Fruit fly (Drosophila melanogaster) whole organism, prepupa: ENCODE measurements around the gene CG34300.

Source experiments
- Blimp-1 ChIP-seq: fragments of 200-800 bp; sonication (Bioruptor generic); optimal IDR thresholded peaks from 3 replicates; lab custom pipeline; 2017; ENCODE audit warnings: missing biosample characterization, missing genetic modification characterization, mild to moderate bottlenecking, moderate library complexity, missing genetic modification reagents
- CG10631 ChIP-seq: fragments of 200-800 bp; sonication (Bioruptor generic); optimal IDR thresholded peaks from 2 replicates; lab custom pipeline; 2016; ENCODE audit warnings: missing biosample characterization, missing genetic modification characterization
- CG10669 ChIP-seq: fragments of 200-800 bp; sonication (Bioruptor generic); optimal IDR thresholded peaks from 3 replicates; lab custom pipeline; 2018; ENCODE audit warnings: missing biosample characterization, mild to moderate bottlenecking, missing genetic modification characterization, moderate library complexity
- CG11294 ChIP-seq: fragments of 200-800 bp; sonication (Bioruptor generic); IDR thresholded peaks from 2 replicates; pipeline ENCODE4 v1.3.6; 2022; ENCODE audit warnings: missing biosample characterization, missing genetic modification characterization
- CG11902 ChIP-seq: fragments of 200-800 bp; sonication (Bioruptor generic); optimal IDR thresholded peaks from 3 replicates; lab custom pipeline; 2016; ENCODE audit warnings: missing biosample characterization, missing genetic modification characterization
- CG15336 ChIP-seq: fragments of 200-800 bp; sonication (Bioruptor generic); IDR thresholded peaks from 2 replicates; pipeline ENCODE4 v1.3.6; 2022; ENCODE audit warnings: missing biosample characterization, missing genetic modification characterization
- CG1621 ChIP-seq: fragments of 200-800 bp; sonication (Bioruptor generic); optimal IDR thresholded peaks from 3 replicates; lab custom pipeline; 2018; ENCODE audit warnings: missing biosample characterization, mild to moderate bottlenecking, missing genetic modification characterization
- CG3032 ChIP-seq: fragments of 200-800 bp; optimal IDR thresholded peaks from 2 replicates; lab custom pipeline; 2019; ENCODE audit warnings: missing biosample characterization, mild to moderate bottlenecking, missing genetic modification characterization, moderate library complexity
- CG31627 ChIP-seq: fragments of 200-800 bp; sonication (Bioruptor generic); optimal IDR thresholded peaks from 3 replicates; lab custom pipeline; 2016; ENCODE audit warnings: missing biosample characterization, missing genetic modification characterization
- CG32006 ChIP-seq: fragments of 200-800 bp; sonication (Bioruptor generic); optimal IDR thresholded peaks from 3 replicates; lab custom pipeline; 2017; ENCODE audit warnings: missing biosample characterization, mild to moderate bottlenecking, missing genetic modification characterization
- CG34406 ChIP-seq: fragments of 200-800 bp; sonication (Bioruptor generic); optimal IDR thresholded peaks from 3 replicates; lab custom pipeline; 2016; ENCODE audit warnings: missing biosample characterization, missing genetic modification characterization
- CG3919 ChIP-seq: fragments of 200-800 bp; sonication (Bioruptor generic); optimal IDR thresholded peaks from 3 replicates; lab custom pipeline; 2016; ENCODE audit warnings: missing biosample characterization, missing genetic modification characterization
- CG6276 ChIP-seq: fragments of 200-800 bp; sonication (Bioruptor generic); optimal IDR thresholded peaks from 2 replicates; lab custom pipeline; 2017; ENCODE audit warnings: missing biosample characterization, mild to moderate bottlenecking, missing genetic modification characterization
- CG6808 ChIP-seq: fragments of 200-800 bp; sonication (Bioruptor generic); optimal IDR thresholded peaks from 3 replicates; lab custom pipeline; 2017; ENCODE audit warnings: missing biosample characterization, missing genetic modification characterization, mild to moderate bottlenecking, moderate library complexity, missing genetic modification reagents
- CG6854 ChIP-seq: fragments of 200-800 bp; sonication (Bioruptor generic); optimal IDR thresholded peaks from 2 replicates; lab custom pipeline; 2017; ENCODE audit warnings: missing biosample characterization, mild to moderate bottlenecking, missing genetic modification characterization
- CG7368 ChIP-seq: fragments of 200-800 bp; sonication (Bioruptor generic); optimal IDR thresholded peaks from 3 replicates; lab custom pipeline; 2016; ENCODE audit warnings: missing biosample characterization, missing genetic modification characterization
- CG8119 ChIP-seq: fragments of 200-800 bp; sonication (Bioruptor generic); IDR thresholded peaks from 3 replicates; pipeline ENCODE4 v1.3.6; 2022; ENCODE audit warnings: missing biosample characterization, missing genetic modification characterization
- CG8319 ChIP-seq: fragments of 200-800 bp; sonication (Bioruptor generic); optimal IDR thresholded peaks from 3 replicates; lab custom pipeline; 2016; ENCODE audit warnings: missing biosample characterization, missing genetic modification characterization
- CG8632 ChIP-seq: fragments of 200-800 bp; sonication (Bioruptor generic); optimal IDR thresholded peaks from 3 replicates; lab custom pipeline; 2016; ENCODE audit warnings: missing biosample characterization, missing genetic modification characterization
- CG9139 ChIP-seq: fragments of 200-800 bp; sonication (Bioruptor generic); optimal IDR thresholded peaks from 3 replicates; lab custom pipeline; 2017; ENCODE audit warnings: missing biosample characterization, mild to moderate bottlenecking, missing genetic modification characterization
- Eip75B ChIP-seq: fragments of 200-800 bp; sonication (Bioruptor generic); optimal IDR thresholded peaks from 3 replicates; lab custom pipeline; 2016; ENCODE audit warnings: missing biosample characterization, missing genetic modification characterization
- Eip78C ChIP-seq: fragments of 200-800 bp; sonication (Bioruptor generic); peaks from one replicate; lab custom pipeline; 2016; ENCODE audit warnings: missing biosample characterization, missing genetic modification characterization
- Eip93F ChIP-seq: fragments of 200-800 bp; sonication (Bioruptor generic); optimal IDR thresholded peaks from 2 replicates; lab custom pipeline; 2016; ENCODE audit warnings: missing biosample characterization, mild to moderate bottlenecking, missing genetic modification characterization
- Ets21C ChIP-seq: fragments of 200-800 bp; sonication (Bioruptor generic); optimal IDR thresholded peaks from 3 replicates; lab custom pipeline; 2016; ENCODE audit warnings: missing biosample characterization, missing genetic modification characterization
- Ets96B ChIP-seq: fragments of 200-800 bp; optimal IDR thresholded peaks from 2 replicates; lab custom pipeline; 2019; ENCODE audit warnings: missing biosample characterization, mild to moderate bottlenecking, missing genetic modification characterization, moderate library complexity
- Gug ChIP-seq: fragments of 200-800 bp; sonication (Bioruptor generic); IDR thresholded peaks from 2 replicates; pipeline ENCODE4 v1.3.6; 2022; ENCODE audit warnings: missing biosample characterization, missing genetic modification characterization
- Hr38 ChIP-seq: sonication (Bioruptor generic); optimal IDR thresholded peaks from 2 replicates; lab custom pipeline; 2016; ENCODE audit warnings: missing biosample characterization, missing genetic modification characterization
- Hr4 ChIP-seq: fragments of 200-800 bp; sonication (Bioruptor generic); optimal IDR thresholded peaks from 3 replicates; lab custom pipeline; 2016; ENCODE audit warnings: missing biosample characterization, missing genetic modification characterization
- Lpt ChIP-seq: fragments of 200-800 bp; sonication (Bioruptor generic); optimal IDR thresholded peaks from 3 replicates; lab custom pipeline; 2016; ENCODE audit warnings: missing biosample characterization, missing genetic modification characterization
- Met ChIP-seq: fragments of 200-800 bp; sonication (Bioruptor generic); optimal IDR thresholded peaks from 3 replicates; lab custom pipeline; 2016; ENCODE audit warnings: missing biosample characterization, missing genetic modification characterization
- OdsH ChIP-seq: fragments of 200-800 bp; sonication (Bioruptor generic); optimal IDR thresholded peaks from 3 replicates; lab custom pipeline; 2016; ENCODE audit warnings: missing biosample characterization, missing genetic modification characterization
- Smox ChIP-seq: fragments of 200-800 bp; sonication (Bioruptor generic); optimal IDR thresholded peaks from 3 replicates; lab custom pipeline; 2016; ENCODE audit warnings: missing biosample characterization, missing genetic modification characterization
- Sox102F ChIP-seq: fragments of 200-800 bp; sonication (Bioruptor generic); optimal IDR thresholded peaks from 2 replicates; lab custom pipeline; 2016; ENCODE audit warnings: missing biosample characterization, mild to moderate bottlenecking, missing genetic modification characterization
- Sox15 ChIP-seq: fragments of 200-800 bp; sonication (Bioruptor generic); optimal IDR thresholded peaks from 3 replicates; lab custom pipeline; 2016; ENCODE audit warnings: missing biosample characterization, missing genetic modification characterization
- achi ChIP-seq: fragments of 200-800 bp; sonication (Bioruptor generic); optimal IDR thresholded peaks from 3 replicates; lab custom pipeline; 2016; ENCODE audit warnings: missing biosample characterization, missing genetic modification characterization
- acj6 ChIP-seq: fragments of 200-800 bp; sonication (Bioruptor generic); optimal IDR thresholded peaks from 3 replicates; lab custom pipeline; 2016; ENCODE audit warnings: missing biosample characterization, missing genetic modification characterization
- cyc ChIP-seq: fragments of 200-800 bp; sonication (Bioruptor generic); optimal IDR thresholded peaks from 3 replicates; lab custom pipeline; 2016; ENCODE audit warnings: missing biosample characterization, missing genetic modification characterization
- dsx ChIP-seq: fragments of 200-800 bp; optimal IDR thresholded peaks from 3 replicates; lab custom pipeline; 2019; ENCODE audit warnings: missing biosample characterization, mild to moderate bottlenecking, missing genetic modification characterization, moderate library complexity; ENCODE audit not compliant: poor library complexity, severe bottlenecking
- eg ChIP-seq: fragments of 200-800 bp; sonication (Bioruptor generic); IDR thresholded peaks from 3 replicates; pipeline ENCODE4 v1.3.6; 2022; ENCODE audit warnings: missing biosample characterization, missing genetic modification characterization
- esn ChIP-seq: fragments of 200-800 bp; sonication (Bioruptor generic); optimal IDR thresholded peaks from 2 replicates; lab custom pipeline; 2016; ENCODE audit warnings: missing biosample characterization, mild to moderate bottlenecking, missing genetic modification characterization, moderate library complexity
- fd59A ChIP-seq: fragments of 200-800 bp; sonication (Bioruptor generic); optimal IDR thresholded peaks from 2 replicates; lab custom pipeline; 2017; ENCODE audit warnings: missing biosample characterization, mild to moderate bottlenecking, missing genetic modification characterization, missing genetic modification reagents
- fd85E ChIP-seq: fragments of 200-800 bp; sonication (Bioruptor generic); optimal IDR thresholded peaks from 3 replicates; lab custom pipeline; 2016; ENCODE audit warnings: missing biosample characterization, missing genetic modification characterization
- fkh ChIP-seq: fragments of 200-800 bp; sonication (Bioruptor generic); optimal IDR thresholded peaks from 3 replicates; lab custom pipeline; 2017; ENCODE audit warnings: missing biosample characterization, mild to moderate bottlenecking, missing genetic modification characterization, moderate library complexity
- lz ChIP-seq: fragments of 200-800 bp; sonication (Bioruptor generic); optimal IDR thresholded peaks from 3 replicates; lab custom pipeline; 2016; ENCODE audit warnings: missing biosample characterization, missing genetic modification characterization
- net ChIP-seq: fragments of 200-800 bp; sonication (Bioruptor generic); optimal IDR thresholded peaks from 3 replicates; lab custom pipeline; 2016; ENCODE audit warnings: missing biosample characterization, missing genetic modification characterization
- pdm3 ChIP-seq: fragments of 200-800 bp; sonication (Bioruptor generic); optimal IDR thresholded peaks from 3 replicates; lab custom pipeline; 2016; ENCODE audit warnings: missing biosample characterization, missing genetic modification characterization
- salr ChIP-seq, 2 experiments: fragments of 200-800 bp; sonication (Bioruptor generic); optimal IDR thresholded peaks; 3 replicates each; lab custom pipeline; 2016 to 2018; ENCODE audit warnings: missing biosample characterization in 2 of 2, missing genetic modification characterization in 2 of 2, mild to moderate bottlenecking in 1 of 2
- ss ChIP-seq, 2 experiments: fragments of 200-800 bp; sonication (Bioruptor generic); optimal IDR thresholded peaks; 2 replicates in 1 of 2; 3 replicates in 1 of 2; lab custom pipeline; 2017 to 2018; ENCODE audit warnings: mild to moderate bottlenecking in 2 of 2, missing biosample characterization in 2 of 2, missing genetic modification characterization in 2 of 2, moderate library complexity in 1 of 2
- topi ChIP-seq: fragments of 200-800 bp; sonication (Bioruptor generic); optimal IDR thresholded peaks from 3 replicates; lab custom pipeline; 2016; ENCODE audit warnings: missing biosample characterization, missing genetic modification characterization
- vri ChIP-seq: fragments of 200-800 bp; sonication (Bioruptor generic); optimal IDR thresholded peaks from 3 replicates; lab custom pipeline; 2016; ENCODE audit warnings: missing biosample characterization, mild to moderate bottlenecking, missing genetic modification characterization

CG34300 gene

DNA sequence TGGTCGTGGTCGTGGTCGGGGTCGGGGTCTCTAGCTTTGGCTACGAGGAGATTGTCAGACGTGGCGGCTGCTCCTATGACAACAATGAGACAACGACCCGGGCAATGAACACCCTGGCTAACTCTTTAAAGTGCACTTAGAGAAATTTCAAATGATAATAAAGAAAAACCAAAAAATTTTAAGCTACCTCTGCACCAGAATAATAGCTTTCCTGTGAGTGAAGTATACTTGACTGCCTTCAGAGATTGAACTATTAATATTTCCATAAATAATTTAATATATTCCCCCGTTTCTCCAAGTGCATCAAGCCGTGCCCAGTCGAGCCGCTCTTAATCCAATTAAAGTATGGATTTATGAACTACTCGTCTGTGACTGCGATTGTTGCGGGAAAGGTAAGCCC, 42.7 kb downstream of the CG34300 start (continued):
- TF ChIP-seq Met (peak; percentile 73), Blimp-1 (no peak), CG6276 (no peak), salr (GFP tag; optimal IDR thresholded peaks at IDR 0.05; lab: Kevin White, UChicago) (peak in 1 of 2 experiments; percentile 56)

DNA sequence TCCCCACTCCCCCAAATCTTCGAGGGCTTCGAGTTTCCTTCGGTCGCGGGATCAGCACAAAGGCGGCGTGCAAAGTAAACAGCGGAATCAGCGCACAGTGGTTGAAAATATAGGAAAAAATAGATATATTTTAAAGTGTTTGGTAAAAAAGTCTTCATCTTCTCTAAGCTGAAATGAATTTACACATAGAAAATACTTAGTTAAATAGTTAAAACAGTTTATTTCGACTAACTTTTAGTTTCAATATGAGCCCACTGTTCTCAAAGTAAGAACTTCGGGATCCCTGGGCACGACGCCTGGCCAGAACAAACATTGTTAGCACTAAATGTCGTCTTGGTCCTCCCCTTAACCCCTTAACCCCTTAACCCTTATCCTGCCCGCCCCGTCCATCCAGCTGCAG, 44.6 kb downstream of the CG34300 start:
- TF ChIP-seq cyc (peak; percentile 89), CG1621 (tag; lab: Kevin White, UChicago) (peak; percentile 96), fkh (GFP tag; lab: Kevin White, UChicago) (no peak), CG11902 (peak; percentile 83), fd59A (peak; percentile 98), net (peak; percentile 92), CG9139 (GFP tag; lab: Kevin White, UChicago) (peak; percentile 96), achi (GFP tag; lab: Kevin White, UChicago) (peak; percentile 96), Ets96B (tag; lab: Kevin White, UChicago) (peak; percentile 99), CG31627 (peak; percentile 88), CG6808 (peak; percentile 98), CG6276 (peak; percentile 11), Ets21C (GFP tag; lab: Kevin White, UChicago) (peak; percentile 84), acj6 (GFP tag; lab: Kevin White, UChicago) (peak; percentile 95), CG3919 (GFP tag; lab: Kevin White, UChicago) (peak; percentile 96), CG15336 (GFP tag; lab: Robert Waterston, UW) (peak; percentile 78), ss (GFP tag; optimal IDR thresholded peaks at IDR 0.05; lab: Kevin White, UChicago) (peak; percentile 97 to 98), CG7368 (GFP tag; lab: Kevin White, UChicago) (peak; percentile 89), esn (GFP tag; lab: Kevin White, UChicago) (peak; percentile 93), Sox102F (GFP tag; lab: Kevin White, UChicago) (peak; percentile 91), CG8119 (GFP tag; lab: Robert Waterston, UW) (peak; percentile 88), fd85E (GFP tag; lab: Kevin White, UChicago) (peak; percentile 74), Lpt (peak; percentile 86), CG8632 (GFP tag; lab: Kevin White, UChicago) (peak; percentile 95), CG34406 (peak; percentile 93), Gug (GFP tag; lab: Robert Waterston, UW) (peak; percentile 79), Eip78C (peak; percentile 96), CG10669 (peak; percentile 96), eg (GFP tag; lab: Robert Waterston, UW) (peak; percentile 72; the same call in 2 of the 3 replicates), CG11294 (GFP tag; lab: Robert Waterston, UW) (peak; percentile 40; the same call in 1 of the 2 replicates), CG6854 (GFP tag; lab: Kevin White, UChicago) (peak; percentile 87), CG3032 (tag; lab: Kevin White, UChicago) (peak; percentile 98), lz (GFP tag; lab: Kevin White, UChicago) (peak; percentile 90), topi (GFP tag; lab: Kevin White, UChicago) (peak; percentile 91), CG32006 (GFP tag; lab: Kevin White, UChicago) (peak; percentile 76), Sox15 (GFP tag; lab: Kevin White, UChicago) (peak; percentile 82), Hr4 (GFP tag; lab: Kevin White, UChicago) (peak; percentile 65), Smox (GFP tag; lab: Kevin White, UChicago) (peak; percentile 89), CG8319 (peak; percentile 85), salr (GFP tag; optimal IDR thresholded peaks at IDR 0.05; lab: Kevin White, UChicago) (peak; percentile 86 to 88), pdm3 (GFP tag; lab: Kevin White, UChicago) (peak; percentile 90), vri (GFP tag; lab: Kevin White, UChicago) (peak; percentile 91), dsx (GFP tag; lab: Kevin White, UChicago) (peak; percentile 99), Blimp-1 (peak; percentile 67), Eip93F (GFP tag; lab: Kevin White, UChicago) (peak; percentile 79), Hr38 (no peak), Eip75B (GFP tag; lab: Kevin White, UChicago) (peak; percentile 94), CG10631 (GFP tag; lab: Kevin White, UChicago) (peak; percentile 97), OdsH (GFP tag; lab: Kevin White, UChicago) (peak; percentile 93)
